Fruit fly (Drosophila melanogaster): Measurements from ENCODE around the gene BtbVII.

DNA sequence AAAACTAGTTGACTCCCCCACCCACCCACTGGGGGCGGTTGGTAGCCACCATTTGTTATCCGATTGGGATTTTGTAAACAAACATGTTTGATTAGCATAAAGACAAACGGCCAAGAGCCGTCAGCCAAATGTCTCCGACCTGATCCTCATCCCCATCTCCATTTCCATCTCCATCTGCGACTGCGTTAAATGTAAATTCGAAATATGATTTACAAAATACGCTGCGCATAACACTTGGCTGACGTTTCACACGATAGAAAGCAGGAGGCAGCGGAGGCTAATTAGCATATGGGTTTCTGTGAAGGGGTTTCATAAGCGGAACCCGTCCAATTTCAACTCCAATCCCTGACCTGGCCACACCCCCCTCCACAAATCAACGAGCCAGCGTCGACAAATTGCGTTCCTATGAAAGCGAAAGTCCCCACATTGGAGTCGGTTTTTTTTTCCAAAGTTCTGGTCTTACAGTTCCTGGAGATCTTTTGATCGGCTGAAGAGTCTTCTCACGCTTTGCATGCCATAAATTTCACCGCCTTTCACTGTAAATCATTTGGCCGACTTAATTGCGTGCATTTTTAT lies 40.3 kb upstream of the BtbVII start:
- TF ChIP-seq Ets98B (GFP tag; IDR thresholded peaks at IDR 0.05) (no peak), CG9948 (tag; optimal IDR thresholded peaks at IDR 0.05) (no peak), fd96Ca (GFP tag; IDR thresholded peaks at IDR 0.05) (no peak), CG34367 (tag; optimal IDR thresholded peaks at IDR 0.05) (no peak), CG15710 (tag; optimal IDR thresholded peaks at IDR 0.05) (no peak), CG12605 (GFP tag; IDR thresholded peaks at IDR 0.05) (no peak)
